Fruit fly (Drosophila melanogaster): ENCODE results near the gene CG10182.

CG10182 gene

dm6 chr3R:23638351-23638750 is 48.7 kb upstream of the CG10182 start (continued):
- TF ChIP-seq CG6276 (GFP tag; optimal IDR thresholded peaks at IDR 0.05) (peak; percentile 43), net (GFP tag; optimal IDR thresholded peaks at IDR 0.05) (peak; percentile 45), Eip93F (GFP tag; optimal IDR thresholded peaks at IDR 0.05) (no peak), salr (GFP tag; optimal IDR thresholded peaks at IDR 0.05) (peak in 1 of 2 experiments; percentile 21), fd85E (GFP tag; optimal IDR thresholded peaks at IDR 0.05) (no peak), CG9139 (GFP tag; optimal IDR thresholded peaks at IDR 0.05) (no peak), CG32006 (GFP tag; optimal IDR thresholded peaks at IDR 0.05) (peak; percentile 67), CG11294 (GFP tag; IDR thresholded peaks at IDR 0.05) (peak; percentile 35; the same call in 1 of the 2 replicates), Lpt (GFP tag; optimal IDR thresholded peaks at IDR 0.05) (peak; percentile 45), acj6 (GFP tag; optimal IDR thresholded peaks at IDR 0.05) (peak; percentile 17), CG15336 (GFP tag; IDR thresholded peaks at IDR 0.05) (peak; percentile 80), Hr39 (GFP tag; optimal IDR thresholded peaks at IDR 0.05) (no peak), CG8319 (GFP tag; optimal IDR thresholded peaks at IDR 0.05) (no peak), CG8632 (GFP tag; optimal IDR thresholded peaks at IDR 0.05) (no peak)

dm6 chr3R:23637277-23637676 is 47.7 kb upstream of the CG10182 start:
- TF ChIP-seq CG3919 (GFP tag; optimal IDR thresholded peaks at IDR 0.05) = no peak
- TF ChIP-seq CG11902 (GFP tag; optimal IDR thresholded peaks at IDR 0.05) = no peak
- no peak for TF ChIP-seq CG6854 (GFP tag; optimal IDR thresholded peaks at IDR 0.05)
- TF ChIP-seq svp (GFP tag) = peak; percentile 4
- TF ChIP-seq Sox15 (GFP tag; optimal IDR thresholded peaks at IDR 0.05) = no peak
- TF ChIP-seq fd85E (GFP tag; optimal IDR thresholded peaks at IDR 0.05) = no peak
- no peak for TF ChIP-seq eg (GFP tag; IDR thresholded peaks at IDR 0.05)
- TF ChIP-seq CG4318 (GFP tag; optimal IDR thresholded peaks at IDR 0.05) = no peak
- TF ChIP-seq dsx (GFP tag; optimal IDR thresholded peaks at IDR 0.05; ENCODE audit: poor library complexity, severe bottlenecking) = no peak
- TF ChIP-seq fkh (GFP tag; optimal IDR thresholded peaks at IDR 0.05) = no peak
- TF ChIP-seq CG16779 (tag; optimal IDR thresholded peaks at IDR 0.05) = no peak
- TF ChIP-seq dac (GFP tag; optimal IDR thresholded peaks at IDR 0.05) = no peak
- TF ChIP-seq CG11762 (GFP tag; optimal IDR thresholded peaks at IDR 0.05; ENCODE audit: insufficient read depth) = no peak
- TF ChIP-seq Eip78C (GFP tag) = peak; percentile 59
- no peak for TF ChIP-seq Met (GFP tag; optimal IDR thresholded peaks at IDR 0.05)
- no peak for TF ChIP-seq Ets21C (GFP tag; optimal IDR thresholded peaks at IDR 0.05)
- TF ChIP-seq CG15336 (GFP tag; IDR thresholded peaks at IDR 0.05) = peak; percentile 63
- no peak for TF ChIP-seq Smox (GFP tag; optimal IDR thresholded peaks at IDR 0.05)
- TF ChIP-seq CG6163 (GFP tag; IDR thresholded peaks at IDR 0.05) = no peak
- no peak for TF ChIP-seq Eip75B (GFP tag; optimal IDR thresholded peaks at IDR 0.05)
- no peak for TF ChIP-seq CG3032 (tag; optimal IDR thresholded peaks at IDR 0.05)
- no peak for TF ChIP-seq CG7368 (GFP tag; optimal IDR thresholded peaks at IDR 0.05)
- TF ChIP-seq spab (GFP tag; optimal IDR thresholded peaks at IDR 0.05) = no peak
- peak; percentile 35 for TF ChIP-seq CG6276 (GFP tag; optimal IDR thresholded peaks at IDR 0.05)
- no peak for TF ChIP-seq lz (GFP tag; optimal IDR thresholded peaks at IDR 0.05)
- TF ChIP-seq Hr4 (GFP tag; optimal IDR thresholded peaks at IDR 0.05) = peak; percentile 60
- TF ChIP-seq Sox14 (GFP tag; optimal IDR thresholded peaks at IDR 0.05) = no peak
- TF ChIP-seq Eip93F (GFP tag; optimal IDR thresholded peaks at IDR 0.05) = no peak
- no peak for TF ChIP-seq topi (GFP tag; optimal IDR thresholded peaks at IDR 0.05)
- TF ChIP-seq CG34406 (GFP tag; optimal IDR thresholded peaks at IDR 0.05) = no peak
- no peak for TF ChIP-seq OdsH (GFP tag; optimal IDR thresholded peaks at IDR 0.05)
- TF ChIP-seq Ets96B (tag; optimal IDR thresholded peaks at IDR 0.05) = no peak
- no peak for TF ChIP-seq Gug (GFP tag; IDR thresholded peaks at IDR 0.05)
- no peak for TF ChIP-seq Hr38 (GFP tag; optimal IDR thresholded peaks at IDR 0.05)
- TF ChIP-seq CG6808 (GFP tag; optimal IDR thresholded peaks at IDR 0.05) = no peak
- no peak for TF ChIP-seq CG31627 (GFP tag; optimal IDR thresholded peaks at IDR 0.05)
- no peak for TF ChIP-seq Sox102F (GFP tag; optimal IDR thresholded peaks at IDR 0.05)
- no peak for TF ChIP-seq cyc (GFP tag; optimal IDR thresholded peaks at IDR 0.05)
- TF ChIP-seq ss (GFP tag; optimal IDR thresholded peaks at IDR 0.05) = no peak
- no peak for TF ChIP-seq salr (GFP tag; optimal IDR thresholded peaks at IDR 0.05)
- peak; percentile 59; the same call in 2 of the 3 replicates for TF ChIP-seq CG8119 (GFP tag; IDR thresholded peaks at IDR 0.05)
- TF ChIP-seq pdm3 (GFP tag; optimal IDR thresholded peaks at IDR 0.05) = peak; percentile 8
- TF ChIP-seq CG8632 (GFP tag; optimal IDR thresholded peaks at IDR 0.05) = no peak

Measured in whole organism, prepupa.